Worm (Caenorhabditis elegans) whole organism, L4 larva: Measurements from ENCODE around the gene oig-4.

Experiments
- F26F4.8 ChIP-seq: fragments of 200-800 bp; sonication (Bioruptor generic); conservative IDR thresholded peaks from 2 replicates; pipeline ENCODE4 v1.3.6; 2022; ENCODE audit warnings: missing genetic modification characterization, missing compliant biosample characterization
- F37D6.2 ChIP-seq: sonication (generic microtip); optimal IDR thresholded peaks from 2 replicates; lab custom pipeline; 2016; ENCODE audit warnings: mild to moderate bottlenecking, missing genetic modification characterization, missing compliant biosample characterization
- Y75B8A.6 ChIP-seq: fragments of 200-800 bp; sonication (Bioruptor generic); IDR thresholded peaks from 2 replicates; pipeline ENCODE4 v1.3.6; 2022; ENCODE audit warnings: missing genetic modification reagents, missing genetic modification characterization, missing compliant biosample characterization
- aha-1 ChIP-seq: fragments of 150-350 bp; peaks from one replicate; lab custom pipeline; 2014; ENCODE audit warnings: missing biosample characterization, missing genetic modification characterization
- ceh-32 ChIP-seq: sonication (generic microtip); optimal IDR thresholded peaks from 2 replicates; lab custom pipeline; 2016; ENCODE audit warnings: mild to moderate bottlenecking, missing genetic modification characterization, missing compliant biosample characterization; ENCODE audit not compliant: poor library complexity
- ceh-44 ChIP-seq: fragments of 200-800 bp; sonication (Bioruptor generic); IDR thresholded peaks from 2 replicates; pipeline ENCODE4 v1.3.6; 2022; ENCODE audit warnings: missing genetic modification reagents, missing genetic modification characterization, missing compliant biosample characterization
- ceh-62 ChIP-seq: sonication (generic microtip); optimal IDR thresholded peaks from 2 replicates; lab custom pipeline; 2017; ENCODE audit warnings: missing biosample characterization, missing genetic modification characterization
- ceh-82 ChIP-seq: sonication (generic microtip); optimal IDR thresholded peaks from 2 replicates; lab custom pipeline; 2017; ENCODE audit warnings: missing biosample characterization, missing genetic modification characterization
- ctbp-1 ChIP-seq: fragments of 200-800 bp; sonication (Bioruptor generic); IDR thresholded peaks from 2 replicates; pipeline ENCODE4 v1.3.6; 2022; ENCODE audit warnings: missing genetic modification reagents, missing genetic modification characterization, missing compliant biosample characterization
- dmd-8 ChIP-seq: fragments of 200-800 bp; sonication (Bioruptor generic); IDR thresholded peaks from 2 replicates; pipeline ENCODE4 v1.3.6; 2022; ENCODE audit warnings: missing genetic modification characterization, missing compliant biosample characterization
- dpl-1 ChIP-seq: fragments of 150-350 bp; optimal IDR thresholded peaks from 2 replicates; lab custom pipeline; 2014; ENCODE audit warnings: missing biosample characterization, missing genetic modification reagents, missing genetic modification characterization
- dve-1 ChIP-seq: sonication (generic microtip); optimal IDR thresholded peaks from 2 replicates; lab custom pipeline; 2017; ENCODE audit warnings: antibody characterized with exemption, mild to moderate bottlenecking, missing genetic modification characterization, missing compliant biosample characterization; ENCODE audit not compliant: insufficient read depth
- egl-27 ChIP-seq: sonication (generic microtip); optimal IDR thresholded peaks from 3 replicates; lab custom pipeline; 2017; ENCODE audit warnings: missing biosample characterization, missing genetic modification reagents, missing genetic modification characterization
- fkh-10 ChIP-seq: fragments of 150-350 bp; optimal IDR thresholded peaks from 2 replicates; lab custom pipeline; 2014; ENCODE audit warnings: missing biosample characterization, missing genetic modification reagents, missing genetic modification characterization
- hlh-11 ChIP-seq: fragments of 200-800 bp; sonication (Bioruptor generic); optimal IDR thresholded peaks from 2 replicates; lab custom pipeline; 2018; ENCODE audit warnings: mild to moderate bottlenecking, missing genetic modification characterization, missing compliant biosample characterization
- hmg-1.1 ChIP-seq: fragments of 200-800 bp; sonication (Bioruptor generic); IDR thresholded peaks from 2 replicates; pipeline ENCODE4 v1.3.6; 2022; ENCODE audit warnings: missing genetic modification reagents, missing genetic modification characterization, missing compliant biosample characterization
- jun-1 ChIP-seq: fragments of 150-350 bp; optimal IDR thresholded peaks from 2 replicates; lab custom pipeline; 2014; ENCODE audit warnings: missing biosample characterization, missing genetic modification reagents, missing genetic modification characterization
- lin-13 ChIP-seq: fragments of 150-350 bp; optimal IDR thresholded peaks from 2 replicates; lab custom pipeline; 2014; ENCODE audit warnings: missing biosample characterization, missing genetic modification reagents, missing genetic modification characterization
- lin-38 ChIP-seq: fragments of 200-800 bp; sonication (Bioruptor generic); IDR thresholded peaks from 2 replicates; pipeline ENCODE4 v1.3.6; 2022; ENCODE audit warnings: missing genetic modification reagents, missing genetic modification characterization, missing compliant biosample characterization
- lir-3 ChIP-seq: sonication (generic microtip); optimal IDR thresholded peaks from 2 replicates; lab custom pipeline; 2016; ENCODE audit warnings: mild to moderate bottlenecking, missing genetic modification characterization, missing compliant biosample characterization
- madf-5 ChIP-seq, 2 experiments: fragments of 200-800 bp; sonication (Bioruptor generic); IDR thresholded peaks; 2 replicates each; pipeline ENCODE4 v1.3.6; 2022; ENCODE audit warnings: missing compliant biosample characterization in 2 of 2, missing genetic modification characterization in 2 of 2
- madf-9 ChIP-seq: fragments of 200-800 bp; sonication (Bioruptor generic); conservative IDR thresholded peaks from 2 replicates; pipeline ENCODE4 v1.3.6; 2022; ENCODE audit warnings: missing genetic modification reagents, missing genetic modification characterization, missing compliant biosample characterization
- mdl-1 ChIP-seq, 2 experiments: fragments of 150-350 bp in 1 of 2; sonication (generic microtip) in 1 of 2; optimal IDR thresholded peaks; 2 replicates each; lab custom pipeline; 2014 to 2017; ENCODE audit warnings: missing biosample characterization in 2 of 2, missing genetic modification characterization in 2 of 2
- mdt-29 ChIP-seq: fragments of 200-800 bp; sonication (Bioruptor generic); IDR thresholded peaks from 2 replicates; pipeline ENCODE4 v1.3.6; 2022; ENCODE audit warnings: missing genetic modification reagents, missing genetic modification characterization, missing compliant biosample characterization
- mes-2 ChIP-seq: sonication (generic microtip); optimal IDR thresholded peaks from 2 replicates; lab custom pipeline; 2016; ENCODE audit warnings: missing genotype, mild to moderate bottlenecking, missing genetic modification characterization, missing compliant biosample characterization; ENCODE audit not compliant: poor library complexity, severe bottlenecking
- mxl-2 ChIP-seq: fragments of 200-800 bp; sonication (Bioruptor generic); conservative IDR thresholded peaks from 2 replicates; pipeline ENCODE4 v1.3.6; 2022; ENCODE audit warnings: missing genetic modification reagents, missing genetic modification characterization, missing compliant biosample characterization
- mxl-3 ChIP-seq: fragments of 200-800 bp; sonication (Bioruptor generic); optimal IDR thresholded peaks from 2 replicates; lab custom pipeline; 2018; ENCODE audit warnings: mild to moderate bottlenecking, missing genetic modification characterization, missing compliant biosample characterization
- nhr-10 ChIP-seq: fragments of 150-350 bp; optimal IDR thresholded peaks from 2 replicates; lab custom pipeline; 2014; ENCODE audit warnings: missing biosample characterization, missing genetic modification characterization
- nhr-237 ChIP-seq: sonication (generic microtip); optimal IDR thresholded peaks from 2 replicates; lab custom pipeline; 2017; ENCODE audit warnings: missing biosample characterization, missing genetic modification characterization
- nhr-28 ChIP-seq: fragments of 150-350 bp; optimal IDR thresholded peaks from 2 replicates; lab custom pipeline; 2014; ENCODE audit warnings: missing biosample characterization, missing genetic modification characterization
- nhr-41 ChIP-seq: fragments of 200-800 bp; sonication (Bioruptor generic); IDR thresholded peaks from 2 replicates; pipeline ENCODE4 v1.3.6; 2022; ENCODE audit warnings: missing genetic modification reagents, missing genetic modification characterization, missing compliant biosample characterization
- nhr-48 ChIP-seq: sonication (generic microtip); optimal IDR thresholded peaks from 2 replicates; lab custom pipeline; 2016; ENCODE audit warnings: mild to moderate bottlenecking, missing genetic modification characterization, missing compliant biosample characterization
- nhr-6 ChIP-seq: fragments of 150-350 bp; optimal IDR thresholded peaks from 2 replicates; lab custom pipeline; 2014; ENCODE audit warnings: missing biosample characterization, missing genetic modification characterization
- rbr-2 ChIP-seq: sonication (generic microtip); optimal IDR thresholded peaks from 2 replicates; lab custom pipeline; 2016; ENCODE audit warnings: missing genotype, missing genetic modification characterization, missing compliant biosample characterization
- unc-130 ChIP-seq: sonication (generic microtip); optimal IDR thresholded peaks from 2 replicates; lab custom pipeline; 2016; ENCODE audit warnings: missing genetic modification reagents, missing genetic modification characterization, missing compliant biosample characterization
- zfp-2 ChIP-seq: sonication (generic microtip); optimal IDR thresholded peaks from 2 replicates; lab custom pipeline; 2016; ENCODE audit warnings: mild to moderate bottlenecking, missing genetic modification characterization, missing compliant biosample characterization
- zip-11 ChIP-seq: fragments of 200-800 bp; sonication (Bioruptor generic); IDR thresholded peaks from 2 replicates; pipeline ENCODE4 v1.3.6; 2022; ENCODE audit warnings: missing genetic modification characterization, missing compliant biosample characterization

The oig-4 gene

ce11 chrII:7613241-7613782 is at the start of gene oig-4, which contains the start of gene R07G3.7:
Gene oig-4 (plus strand): TSS chrII:7613541.
Gene R07G3.7 (minus strand): TSS chrII:7613732.
- TF ChIP-seq lin-13 (no peak), ctbp-1 (GFP tag; lab: Robert Waterston, UW) (no peak), dmd-8 (GFP tag; lab: Robert Waterston, UW) (no peak), F37D6.2 (tag; lab: Kevin White, UChicago) (no peak), nhr-41 (GFP tag; lab: Robert Waterston, UW) (no peak), mdt-29 (GFP tag; lab: Robert Waterston, UW) (no peak), nhr-237 (tag; lab: Kevin White, UChicago) (no peak), fkh-10 (GFP tag; lab: Kevin White, UChicago) (no peak), madf-9 (no peak), Y75B8A.6 (GFP tag; lab: Robert Waterston, UW) (no peak), rbr-2 (tag; lab: Kevin White, UChicago) (no peak), jun-1 (tag; lab: Kevin White, UChicago) (no peak), egl-27 (no peak), F26F4.8 (GFP tag; lab: Robert Waterston, UW) (no peak), mes-2 (tag; lab: Kevin White, UChicago) (no peak), unc-130 (GFP tag; lab: Kevin White, UChicago) (no peak), hlh-11 (tag; lab: Kevin White, UChicago) (no peak), ceh-62 (tag; lab: Kevin White, UChicago) (no peak)

ce11 chrII:7570305-7570704 is 43.0 kb upstream of the oig-4 start, which contains the start of gene F35D2.3:
Gene F35D2.3 (plus strand): TSS chrII:7570605.
- TF ChIP-seq hmg-1.1 (no peak), ceh-44 (no peak), ceh-82 (tag; lab: Kevin White, UChicago) (no peak), mxl-2 (GFP tag; lab: Robert Waterston, UW) (no peak), lir-3 (no peak), zip-11 (GFP tag; lab: Robert Waterston, UW) (no peak)
- TF ChIP-seq, all 104 proteins: peak for 0

ce11 chrII:7570820-7571219 is 42.5 kb upstream of the oig-4 start:
- TF ChIP-seq nhr-48 (no peak), madf-5 (GFP tag; IDR thresholded peaks at IDR 0.05; lab: Robert Waterston, UW) (0 out of 4 replicates have a peak, but pooled peaks of 1 of the 2 experiments have one; percentile 13), zfp-2 (tag; lab: Kevin White, UChicago) (no peak), ceh-32 (tag; lab: Kevin White, UChicago) (no peak), nhr-28 (tag; lab: Kevin White, UChicago) (no peak), nhr-6 (tag; lab: Kevin White, UChicago) (no peak)

- no peak for TF ChIP-seq hmg-1.1
- TF ChIP-seq fkh-10 (GFP tag; lab: Kevin White, UChicago) = no peak
- TF ChIP-seq nhr-10 (tag; lab: Kevin White, UChicago) = no peak
- no peak for TF ChIP-seq Y75B8A.6 (GFP tag; lab: Robert Waterston, UW)
- TF ChIP-seq aha-1 (tag; lab: Kevin White, UChicago) = peak; percentile 53
Measured at ce11 chrII:7574143-7574542, 39.2 kb upstream of the oig-4 start, which contains the start of gene F35D2.2. Gene F35D2.2 (plus strand): TSS chrII:7574443.

- TF ChIP-seq lin-38 (GFP tag; lab: Robert Waterston, UW) = no peak
- TF ChIP-seq dve-1 = no peak
- no peak for TF ChIP-seq mdl-1 (tag; optimal IDR thresholded peaks at IDR 0.05; lab: Kevin White, UChicago)
- TF ChIP-seq dpl-1 (GFP tag; lab: Kevin White, UChicago) = no peak
- TF ChIP-seq nhr-48 = no peak
- TF ChIP-seq mxl-3 (GFP tag; lab: Kevin White, UChicago) = no peak
Measured at ce11 chrII:7575614-7576013, 37.7 kb upstream of the oig-4 start, which contains the start of gene F35D2.1. Gene F35D2.1 (plus strand): TSS chrII:7575914.
